Worm (Caenorhabditis elegans): ENCODE measurements around the gene acy-1.

DNA sequence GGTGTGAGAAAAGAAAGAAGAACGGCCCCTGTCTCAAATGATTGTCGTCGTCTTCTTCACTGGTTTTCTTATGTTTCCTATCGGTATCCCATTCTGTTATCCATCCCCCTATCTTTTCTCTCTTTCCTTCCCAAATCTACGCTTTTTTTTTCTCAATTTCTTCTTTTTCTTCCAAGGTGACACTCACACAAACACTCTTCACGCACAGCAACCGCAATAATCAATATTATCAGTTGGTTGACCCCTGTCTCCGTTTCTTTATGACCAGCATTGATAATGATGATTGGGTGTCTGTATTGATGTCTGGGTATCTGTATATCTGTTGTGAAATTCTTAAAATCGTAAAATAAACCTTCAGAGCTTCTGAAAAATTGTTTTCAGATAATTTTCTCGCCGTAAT is 18.9 kb downstream of the acy-1 start:
- no peak for TF ChIP-seq mdl-1 (tag; optimal IDR thresholded peaks at IDR 0.05)
- no peak for TF ChIP-seq elt-3 (tag; optimal IDR thresholded peaks at IDR 0.05)
- no peak for TF ChIP-seq snpc-4 (tag; optimal IDR thresholded peaks at IDR 0.05)
- no peak for TF ChIP-seq ama-1 (optimal IDR thresholded peaks at IDR 0.05)
- no peak for TF ChIP-seq aly-2 (tag; optimal IDR thresholded peaks at IDR 0.05)
